Fruit fly (Drosophila melanogaster): ENCODE data around the gene CG31848.

The CG31848 gene

DNA sequence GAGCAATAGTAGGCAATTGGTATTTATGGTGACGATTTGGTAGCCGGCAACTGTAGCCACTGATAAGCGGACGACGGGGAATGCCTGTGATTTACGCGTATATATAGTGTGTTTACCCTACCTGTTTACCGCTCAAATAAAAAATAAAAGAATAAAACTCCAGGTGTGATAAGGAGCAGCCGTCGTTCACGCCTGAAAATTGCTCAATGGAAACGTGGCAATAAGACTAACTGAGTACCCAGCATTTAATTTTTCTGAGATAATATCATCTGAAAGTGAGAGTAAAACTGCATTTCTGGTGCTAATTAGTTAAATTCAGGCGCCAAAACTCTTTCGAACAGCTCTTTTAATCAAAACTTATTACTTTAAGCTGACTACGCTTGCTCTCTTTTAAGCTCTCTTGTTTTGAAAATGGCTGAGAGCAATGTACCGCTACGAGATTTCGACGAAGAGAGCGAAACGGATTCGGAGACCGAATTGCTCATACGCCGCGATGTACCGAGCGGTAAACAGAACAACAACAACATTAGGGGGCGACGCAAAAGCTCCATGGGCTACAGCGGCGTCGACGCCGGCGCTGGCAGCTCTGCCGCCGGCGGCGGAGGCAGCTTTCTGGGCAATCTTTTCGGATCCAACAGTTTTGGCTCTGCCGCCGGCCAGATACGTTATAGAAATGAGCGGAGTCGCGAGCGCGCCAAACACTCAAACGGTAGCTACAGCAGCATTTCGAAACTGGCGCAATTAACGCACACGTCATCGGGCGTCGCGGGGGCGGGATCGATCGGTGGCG is 24.8 kb upstream of the CG31848 start (continued):
- TF ChIP-seq dmrt99B (tag; optimal IDR thresholded peaks at IDR 0.05) = peak; percentile 79
- TF ChIP-seq z (GFP tag; IDR thresholded peaks at IDR 0.05) = peak; percentile 47; the same call in 2 of the 3 replicates
- TF ChIP-seq CG17361 (GFP tag; IDR thresholded peaks at IDR 0.05) = 0 out of 3 replicates have a peak, but pooled peaks have one; percentile 21
- TF ChIP-seq CG7745 (tag; optimal IDR thresholded peaks at IDR 0.05) = no peak
- TF ChIP-seq dati (GFP tag; IDR thresholded peaks at IDR 0.05) = 0 out of 2 replicates have a peak, but pooled peaks have one; percentile 20
- TF ChIP-seq fd3F (GFP tag; optimal IDR thresholded peaks at IDR 0.05) = peak; percentile 83
- peak; percentile 71 for TF ChIP-seq CG7928 (GFP tag; optimal IDR thresholded peaks at IDR 0.05)
- TF ChIP-seq CG17912 (GFP tag; optimal IDR thresholded peaks at IDR 0.05) = peak; percentile 89
- TF ChIP-seq crp (GFP tag; optimal IDR thresholded peaks at IDR 0.05) = no peak
- no peak for TF ChIP-seq CG31224 (GFP tag; IDR thresholded peaks at IDR 0.05)
- TF ChIP-seq twi (tag; optimal IDR thresholded peaks at IDR 0.05) = no peak
- TF ChIP-seq Lim3 (GFP tag; IDR thresholded peaks at IDR 0.05) = no peak; the same call in 1 of the 2 replicates
- no peak for TF ChIP-seq eve (GFP tag; optimal IDR thresholded peaks at IDR 0.05)
- peak; percentile 4 for TF ChIP-seq MESR4 (GFP tag; optimal IDR thresholded peaks at IDR 0.05)
- TF ChIP-seq CG9876 (GFP tag; optimal IDR thresholded peaks at IDR 0.05) = no peak
- TF ChIP-seq Tbp (GFP tag; optimal IDR thresholded peaks at IDR 0.05) = no peak
- TF ChIP-seq jing (GFP tag; optimal IDR thresholded peaks at IDR 0.05) = no peak
- peak; percentile 63 for TF ChIP-seq gsb (GFP tag; IDR thresholded peaks at IDR 0.05)
- peak; percentile 96 for TF ChIP-seq CG12071 (GFP tag; optimal IDR thresholded peaks at IDR 0.05)
- peak; percentile 97 for TF ChIP-seq Jarid2 (GFP tag; optimal IDR thresholded peaks at IDR 0.05)
- peak in 1 of 2 experiments; percentile 50 for TF ChIP-seq insv (GFP tag; optimal IDR thresholded peaks at IDR 0.05)
- no peak; the same call in 2 of the 3 replicates for TF ChIP-seq knrl (GFP tag; IDR thresholded peaks at IDR 0.05; ENCODE audit: partially characterized antibody)
- TF ChIP-seq CG8089 (GFP tag; optimal IDR thresholded peaks at IDR 0.05) = peak; percentile 54
- TF ChIP-seq HLH3B (GFP tag; IDR thresholded peaks at IDR 0.05) = peak; percentile 53; the same call in 1 of the 2 replicates
- no peak for TF ChIP-seq usp (GFP tag; optimal IDR thresholded peaks at IDR 0.05)
- peak; percentile 54 for TF ChIP-seq CG9817 (tag; optimal IDR thresholded peaks at IDR 0.05)
- TF ChIP-seq Bgb (GFP tag; IDR thresholded peaks at IDR 0.05; ENCODE audit: partially characterized antibody) = peak; percentile 73; the same call in 1 of the 2 replicates
- peak; percentile 67 for TF ChIP-seq Nf-YB (GFP tag; optimal IDR thresholded peaks at IDR 0.05)
- peak; percentile 82 for TF ChIP-seq CG1233 (GFP tag; optimal IDR thresholded peaks at IDR 0.05)
- TF ChIP-seq B-H2 (GFP tag; optimal IDR thresholded peaks at IDR 0.05) = peak; percentile 84
- peak; percentile 36 for TF ChIP-seq abd-A (tag; optimal IDR thresholded peaks at IDR 0.05)
- peak; percentile 50 for TF ChIP-seq en (GFP tag; optimal IDR thresholded peaks at IDR 0.05)
- peak; percentile 75; the same call in 1 of the 2 replicates for TF ChIP-seq CG14014 (GFP tag; IDR thresholded peaks at IDR 0.05)
- no peak for TF ChIP-seq Taf1 (GFP tag; IDR thresholded peaks at IDR 0.05)
- peak; percentile 65 for TF ChIP-seq Nf-YC (tag; optimal IDR thresholded peaks at IDR 0.05)
- peak; percentile 80 for TF ChIP-seq gem (tag; optimal IDR thresholded peaks at IDR 0.05)
- TF ChIP-seq CG33557 (GFP tag; optimal IDR thresholded peaks at IDR 0.05) = peak; percentile 39
- TF ChIP-seq Atf6 (GFP tag; IDR thresholded peaks at IDR 0.05) = peak; percentile 85
- no peak for TF ChIP-seq CG1647 (GFP tag; optimal IDR thresholded peaks at IDR 0.05)
- peak; percentile 88 for TF ChIP-seq salm (tag; optimal IDR thresholded peaks at IDR 0.05)
- no peak for TF ChIP-seq stwl (tag; optimal IDR thresholded peaks at IDR 0.05)
- TF ChIP-seq br (optimal IDR thresholded peaks at IDR 0.05) = no peak
- TF ChIP-seq CG17328 (GFP tag; IDR thresholded peaks at IDR 0.05) = peak; percentile 57
- peak; percentile 47 for TF ChIP-seq ewg (GFP tag; optimal IDR thresholded peaks at IDR 0.05)
- peak; percentile 68; the same call in 2 of the 3 replicates for TF ChIP-seq otp (GFP tag; IDR thresholded peaks at IDR 0.05)
- no peak; the same call in 1 of the 2 replicates for TF ChIP-seq CG10959 (GFP tag; IDR thresholded peaks at IDR 0.05)
- peak; percentile 47; the same call in 1 of the 2 replicates for TF ChIP-seq amos (GFP tag; IDR thresholded peaks at IDR 0.05; ENCODE audit: partially characterized antibody)
- peak; percentile 83; the same call in 1 of the 3 replicates for TF ChIP-seq CG34422 (GFP tag; IDR thresholded peaks at IDR 0.05)
